Worm (Caenorhabditis elegans) whole organism, young adult: ENCODE measurements around the gene gsr-1.
A peak's percentile ranks its signal among the peaks of the same experiment; 100 is the strongest.

Experiments used
- B0261.1 ChIP-seq: sonication (generic microtip); optimal IDR thresholded peaks from 2 replicates; lab custom pipeline; 2016; ENCODE audit warnings: mild to moderate bottlenecking, missing genetic modification characterization, moderate library complexity, missing compliant biosample characterization
- B0336.3 ChIP-seq: fragments of 200-800 bp; sonication (Bioruptor generic); IDR thresholded peaks from 2 replicates; pipeline ENCODE4 v1.3.6; 2022; ENCODE audit warnings: missing genetic modification characterization, missing compliant biosample characterization
- C06A6.2 ChIP-seq: fragments of 200-800 bp; sonication (Bioruptor generic); conservative IDR thresholded peaks from 2 replicates; pipeline ENCODE4 v1.3.6; 2022; ENCODE audit warnings: missing genetic modification characterization, missing compliant biosample characterization
- C17E4.6 ChIP-seq: fragments of 200-800 bp; sonication (Bioruptor generic); IDR thresholded peaks from 2 replicates; pipeline ENCODE4 v1.3.6; 2022; ENCODE audit warnings: missing genetic modification reagents, missing genetic modification characterization, missing compliant biosample characterization
- F33H1.4 ChIP-seq: fragments of 200-800 bp; sonication (Bioruptor generic); IDR thresholded peaks from 2 replicates; pipeline ENCODE4 v1.3.6; 2022; ENCODE audit warnings: missing genetic modification reagents, missing genetic modification characterization, missing compliant biosample characterization
- F52B5.7 ChIP-seq: sonication (generic microtip); optimal IDR thresholded peaks from 2 replicates; lab custom pipeline; 2016; ENCODE audit warnings: mild to moderate bottlenecking, missing genetic modification characterization, missing compliant biosample characterization
- F57A8.1 ChIP-seq: fragments of 200-800 bp; sonication (Bioruptor generic); optimal IDR thresholded peaks from 2 replicates; lab custom pipeline; 2018; ENCODE audit warnings: mild to moderate bottlenecking, missing genetic modification characterization, moderate library complexity, missing compliant biosample characterization
- K11D2.4 ChIP-seq: fragments of 200-800 bp; sonication (Bioruptor generic); IDR thresholded peaks from 2 replicates; pipeline ENCODE4 v1.3.6; 2022; ENCODE audit warnings: missing genetic modification reagents, missing genetic modification characterization, missing compliant biosample characterization
- Y53G8AR.9 ChIP-seq: fragments of 200-800 bp; sonication (Bioruptor generic); conservative IDR thresholded peaks from 2 replicates; pipeline ENCODE4 v1.3.6; 2022; ENCODE audit warnings: missing genetic modification reagents, missing genetic modification characterization, missing compliant biosample characterization
- Y56A3A.18 ChIP-seq: fragments of 200-800 bp; sonication (Bioruptor generic); IDR thresholded peaks from 2 replicates; pipeline ENCODE4 v1.3.6; 2022; ENCODE audit warnings: missing genetic modification reagents, missing genetic modification characterization, missing compliant biosample characterization
- Y67H2A.10 ChIP-seq: fragments of 200-800 bp; sonication (Bioruptor generic); conservative IDR thresholded peaks from 2 replicates; pipeline ENCODE4 v1.3.6; 2022; ENCODE audit warnings: missing genetic modification reagents, missing genetic modification characterization, missing compliant biosample characterization
- attf-3 ChIP-seq: fragments of 200-800 bp; sonication (Bioruptor generic); conservative IDR thresholded peaks from 2 replicates; pipeline ENCODE4 v1.3.6; 2022; ENCODE audit warnings: missing genetic modification reagents, missing genetic modification characterization, missing compliant biosample characterization
- bed-2 ChIP-seq: fragments of 200-800 bp; sonication (Bioruptor generic); IDR thresholded peaks from 2 replicates; pipeline ENCODE4 v1.3.6; 2022; ENCODE audit warnings: missing genetic modification reagents, missing genetic modification characterization, missing compliant biosample characterization
- ceh-100 ChIP-seq: fragments of 200-800 bp; sonication (Bioruptor generic); IDR thresholded peaks from 2 replicates; pipeline ENCODE4 v1.3.6; 2022; ENCODE audit warnings: missing genetic modification reagents, missing genetic modification characterization, missing compliant biosample characterization
- ceh-79 ChIP-seq: sonication (generic microtip); optimal IDR thresholded peaks from 2 replicates; lab custom pipeline; 2017; ENCODE audit warnings: mild to moderate bottlenecking, missing genetic modification characterization, missing compliant biosample characterization
- ceh-91 ChIP-seq: fragments of 200-800 bp; sonication (Bioruptor generic); IDR thresholded peaks from 2 replicates; pipeline ENCODE4 v1.3.6; 2022; ENCODE audit warnings: missing genetic modification reagents, missing genetic modification characterization, missing compliant biosample characterization
- chd-7 ChIP-seq: sonication (generic microtip); optimal IDR thresholded peaks from 2 replicates; lab custom pipeline; 2016; ENCODE audit warnings: mild to moderate bottlenecking, missing genetic modification characterization, moderate library complexity, missing compliant biosample characterization
- dox-1 ChIP-seq: fragments of 200-800 bp; sonication (Bioruptor generic); IDR thresholded peaks from 2 replicates; pipeline ENCODE4 v1.3.6; 2022; ENCODE audit warnings: missing genetic modification reagents, missing genetic modification characterization, missing compliant biosample characterization
- dpff-1 ChIP-seq: sonication (generic microtip); optimal IDR thresholded peaks from 2 replicates; lab custom pipeline; 2017; ENCODE audit warnings: mild to moderate bottlenecking, missing genetic modification characterization, missing compliant biosample characterization
- egrh-3 ChIP-seq: fragments of 200-800 bp; sonication (Bioruptor generic); IDR thresholded peaks from 2 replicates; pipeline ENCODE4 v1.3.6; 2022; ENCODE audit warnings: missing genetic modification reagents, missing genetic modification characterization, missing compliant biosample characterization
- ekl-4 ChIP-seq: fragments of 200-800 bp; sonication (Bioruptor generic); IDR thresholded peaks from 2 replicates; pipeline ENCODE4 v1.3.6; 2022; ENCODE audit warnings: missing genetic modification reagents, missing genetic modification characterization, missing compliant biosample characterization
- hlh-12 ChIP-seq: sonication (generic microtip); optimal IDR thresholded peaks from 2 replicates; lab custom pipeline; 2016; ENCODE audit warnings: missing genetic modification characterization, missing compliant biosample characterization
- hmg-1.2 ChIP-seq: fragments of 200-800 bp; sonication (Bioruptor generic); IDR thresholded peaks from 2 replicates; pipeline ENCODE4 v1.3.6; 2022; ENCODE audit warnings: missing genetic modification reagents, missing genetic modification characterization, missing compliant biosample characterization
- let-607 ChIP-seq, 2 experiments: fragments of 200-800 bp in 1 of 2; sonication (Bioruptor generic) in 1 of 2; sonication (generic microtip) in 1 of 2; optimal IDR thresholded peaks; 2 replicates each; lab custom pipeline; 2016 to 2018; ENCODE audit warnings: mild to moderate bottlenecking in 2 of 2, missing compliant biosample characterization in 2 of 2, missing genetic modification characterization in 2 of 2, moderate library complexity in 2 of 2, missing genotype in 1 of 2
- lin-35 ChIP-seq, 3 experiments: fragments of 150-350 bp in 2 of 3; sonication (generic microtip) in 1 of 3; optimal IDR thresholded peaks; 2 replicates each; lab custom pipeline; 2014 to 2018; ENCODE audit warnings: missing biosample characterization in 3 of 3, missing genetic modification characterization in 3 of 3, missing genetic modification reagents in 3 of 3
- lin-40 ChIP-seq: sonication (generic microtip); optimal IDR thresholded peaks from 2 replicates; lab custom pipeline; 2016; ENCODE audit warnings: missing genetic modification characterization, mild to moderate bottlenecking, missing compliant biosample characterization, missing genotype, missing genetic modification reagents
- lin-54 ChIP-seq: fragments of 200-800 bp; sonication (Bioruptor generic); optimal IDR thresholded peaks from 2 replicates; lab custom pipeline; 2018; ENCODE audit warnings: mild to moderate bottlenecking, missing genetic modification characterization, missing compliant biosample characterization
- lir-1 ChIP-seq: fragments of 200-800 bp; sonication (Bioruptor generic); conservative IDR thresholded peaks from 2 replicates; pipeline ENCODE4 v1.3.6; 2022; ENCODE audit warnings: missing genetic modification reagents, missing genetic modification characterization, missing compliant biosample characterization
- lsl-1 ChIP-seq: fragments of 200-800 bp; sonication (Bioruptor generic); optimal IDR thresholded peaks from 2 replicates; lab custom pipeline; 2018; ENCODE audit warnings: mild to moderate bottlenecking, missing genetic modification characterization, moderate library complexity, missing compliant biosample characterization
- mcd-1 ChIP-seq: fragments of 200-800 bp; sonication (Bioruptor generic); IDR thresholded peaks from 2 replicates; pipeline ENCODE4 v1.3.6; 2022; ENCODE audit warnings: missing genetic modification reagents, missing genetic modification characterization, missing compliant biosample characterization
- mes-4 ChIP-seq: sonication (generic microtip); optimal IDR thresholded peaks from 2 replicates; lab custom pipeline; 2016; ENCODE audit warnings: missing genotype, missing genetic modification characterization, missing compliant biosample characterization
- mxl-1 ChIP-seq: sonication (generic microtip); optimal IDR thresholded peaks from 2 replicates; lab custom pipeline; 2016; ENCODE audit warnings: missing genetic modification characterization, missing compliant biosample characterization
- nfyb-1 ChIP-seq: fragments of 200-800 bp; sonication (Bioruptor generic); IDR thresholded peaks from 2 replicates; pipeline ENCODE4 v1.3.6; 2022; ENCODE audit warnings: missing genetic modification reagents, missing genetic modification characterization, missing compliant biosample characterization
- nhr-120 ChIP-seq: fragments of 200-800 bp; sonication (Bioruptor generic); IDR thresholded peaks from 2 replicates; pipeline ENCODE4 v1.3.6; 2022; ENCODE audit warnings: missing genetic modification characterization, missing compliant biosample characterization
- nhr-80 ChIP-seq: sonication (generic microtip); optimal IDR thresholded peaks from 2 replicates; lab custom pipeline; 2016; ENCODE audit warnings: missing genetic modification characterization, missing compliant biosample characterization
- nhr-90 ChIP-seq: sonication (generic microtip); optimal IDR thresholded peaks from 2 replicates; lab custom pipeline; 2016; ENCODE audit warnings: missing genotype, mild to moderate bottlenecking, missing genetic modification characterization, missing compliant biosample characterization
- sdz-38 ChIP-seq: sonication (generic microtip); optimal IDR thresholded peaks from 2 replicates; lab custom pipeline; 2016; ENCODE audit warnings: missing genotype, missing genetic modification characterization, missing compliant biosample characterization
- somi-1 ChIP-seq: fragments of 200-800 bp; sonication (Bioruptor generic); optimal IDR thresholded peaks from 2 replicates; lab custom pipeline; 2018; ENCODE audit warnings: mild to moderate bottlenecking, missing genetic modification characterization, missing compliant biosample characterization
- ztf-18 ChIP-seq: sonication (generic microtip); optimal IDR thresholded peaks from 2 replicates; lab custom pipeline; 2016; ENCODE audit warnings: missing genotype, mild to moderate bottlenecking, missing genetic modification characterization, missing compliant biosample characterization
- ztf-6 ChIP-seq: fragments of 200-800 bp; sonication (Bioruptor generic); IDR thresholded peaks from 2 replicates; pipeline ENCODE4 v1.3.6; 2022; ENCODE audit warnings: missing genetic modification reagents, missing genetic modification characterization, missing compliant biosample characterization

Gene gsr-1

DNA sequence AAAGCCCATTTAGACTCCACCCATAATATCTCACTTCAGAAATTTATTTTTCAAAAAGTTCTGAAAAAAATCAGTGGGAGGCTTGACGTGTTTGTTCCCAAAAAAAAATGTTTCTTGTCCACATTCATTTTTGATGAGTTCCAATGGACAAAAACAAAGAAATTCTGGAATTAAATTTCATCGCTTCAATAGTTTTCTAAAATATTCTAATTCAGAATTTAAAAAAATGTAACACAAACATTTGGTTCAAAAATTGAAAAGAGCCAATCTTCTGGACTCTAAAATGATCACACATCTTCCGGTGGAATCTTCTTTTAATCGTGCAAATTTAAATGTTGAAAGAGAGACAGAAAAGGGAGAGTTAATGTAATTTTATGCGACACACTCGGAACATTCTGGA, 41.8 kb downstream of the gsr-1 start:
- TF ChIP-seq ztf-6 (GFP tag; lab: Robert Waterston, UW) (no peak), nhr-90 (tag; lab: Kevin White, UChicago) (no peak), lin-54 (GFP tag; lab: Kevin White, UChicago) (no peak), ekl-4 (GFP tag; lab: Robert Waterston, UW) (no peak), mxl-1 (tag; lab: Kevin White, UChicago) (no peak), hmg-1.2 (GFP tag; lab: Robert Waterston, UW) (no peak), nhr-80 (tag; lab: Kevin White, UChicago) (no peak), F33H1.4 (GFP tag; lab: Robert Waterston, UW) (no peak), lin-35 (GFP tag; optimal IDR thresholded peaks at IDR 0.05; lab: Kevin White, UChicago) (no peak), hlh-12 (tag; lab: Kevin White, UChicago) (no peak), dpff-1 (tag; lab: Kevin White, UChicago) (no peak), bed-2 (GFP tag; lab: Robert Waterston, UW) (no peak), lsl-1 (GFP tag; lab: Kevin White, UChicago) (no peak), B0336.3 (GFP tag; lab: Robert Waterston, UW) (no peak)

DNA sequence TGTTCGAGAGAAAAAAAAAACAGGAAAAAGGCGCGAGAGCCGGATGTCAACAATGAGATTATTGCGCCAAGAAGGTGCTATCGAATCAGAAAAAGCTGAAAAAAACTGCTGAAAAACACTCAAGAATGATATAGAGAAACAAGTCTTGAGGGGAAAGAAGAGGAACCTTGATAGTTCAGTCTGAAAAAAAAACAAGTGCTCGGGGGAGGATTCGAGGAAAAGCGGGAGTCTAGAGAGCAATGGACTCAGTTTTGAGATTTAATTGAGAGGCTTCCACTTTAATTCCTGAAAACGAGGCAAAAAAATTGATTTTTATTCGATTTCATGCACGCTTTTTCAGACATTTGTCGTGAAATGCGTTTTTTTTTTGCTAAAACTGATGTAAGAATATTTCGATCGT, 43.9 kb downstream of the gsr-1 start, which contains the start of gene npr-15:
Gene npr-15, minus strand, starts transcription at position 101 of the 400 bp plus-strand sequence.
- TF ChIP-seq B0261.1 (tag; lab: Kevin White, UChicago) (no peak), Y53G8AR.9 (GFP tag; lab: Robert Waterston, UW) (no peak), ceh-91 (GFP tag; lab: Robert Waterston, UW) (no peak), ceh-79 (tag; lab: Kevin White, UChicago) (no peak), nhr-120 (GFP tag; lab: Robert Waterston, UW) (no peak), somi-1 (GFP tag; lab: Kevin White, UChicago) (no peak), sdz-38 (tag; lab: Kevin White, UChicago) (no peak), mes-4 (tag; lab: Kevin White, UChicago) (no peak), C06A6.2 (no peak), lin-35 (GFP tag; optimal IDR thresholded peaks at IDR 0.05; lab: Kevin White, UChicago) (no peak), F57A8.1 (GFP tag; lab: Kevin White, UChicago) (no peak), Y67H2A.10 (GFP tag; lab: Robert Waterston, UW) (no peak), F52B5.7 (tag; lab: Kevin White, UChicago) (no peak), dox-1 (GFP tag; lab: Robert Waterston, UW) (no peak), chd-7 (tag; lab: Kevin White, UChicago) (no peak), attf-3 (GFP tag; lab: Robert Waterston, UW) (no peak)

ce11 chrIII:3695398-3695797, 44.7 kb downstream of the gsr-1 start:
- TF ChIP-seq attf-3 (GFP tag; lab: Robert Waterston, UW) (0 out of 2 replicates have a peak, but pooled peaks have one; percentile 31), ceh-91 (GFP tag; lab: Robert Waterston, UW) (peak; percentile 50; the same call in 1 of the 2 replicates), C17E4.6 (GFP tag; lab: Robert Waterston, UW) (peak; percentile 55; the same call in 1 of the 2 replicates), Y56A3A.18 (0 out of 2 replicates have a peak, but pooled peaks have one; percentile 28), mcd-1 (GFP tag; lab: Robert Waterston, UW) (peak; percentile 92), let-607 (tag; optimal IDR thresholded peaks at IDR 0.05; lab: Kevin White, UChicago) (peak in 1 of 2 experiments; percentile 46), egrh-3 (GFP tag; lab: Robert Waterston, UW) (peak; percentile 50; the same call in 1 of the 2 replicates), lin-40 (tag; lab: Kevin White, UChicago) (peak; percentile 31), nfyb-1 (GFP tag; lab: Robert Waterston, UW) (peak; percentile 78), lir-1 (GFP tag; lab: Robert Waterston, UW) (0 out of 2 replicates have a peak, but pooled peaks have one; percentile 27), ceh-100 (GFP tag; lab: Robert Waterston, UW) (peak; percentile 62), K11D2.4 (GFP tag; lab: Robert Waterston, UW) (peak; percentile 81), ztf-18 (tag; lab: Kevin White, UChicago) (peak; percentile 88), hmg-1.2 (GFP tag; lab: Robert Waterston, UW) (peak; percentile 93)
